Worm (Caenorhabditis elegans) whole organism, L1 larva: ENCODE data around the gene twk-44.

Experiments
- C04F5.9 ChIP-seq: sonication (generic microtip); optimal IDR thresholded peaks from 2 replicates; lab custom pipeline; 2016; ENCODE audit warnings: missing genetic modification characterization, missing compliant biosample characterization
- C34B4.2 ChIP-seq: sonication (generic microtip); optimal IDR thresholded peaks from 2 replicates; lab custom pipeline; 2017; ENCODE audit warnings: mild to moderate bottlenecking, missing genetic modification characterization, missing compliant biosample characterization
- F16B12.6 ChIP-seq: fragments of 150-350 bp; optimal IDR thresholded peaks from 2 replicates; lab custom pipeline; 2014; ENCODE audit warnings: missing biosample characterization, missing genetic modification characterization
- aha-1 ChIP-seq: fragments of 150-350 bp; optimal IDR thresholded peaks from 2 replicates; lab custom pipeline; 2014; ENCODE audit warnings: missing biosample characterization, missing genetic modification characterization
- ceh-63 ChIP-seq: fragments of 200-800 bp; sonication (Bioruptor generic); optimal IDR thresholded peaks from 2 replicates; lab custom pipeline; 2018; ENCODE audit warnings: mild to moderate bottlenecking, missing genetic modification characterization, missing compliant biosample characterization
- ceh-8 ChIP-seq: fragments of 200-800 bp; sonication (Bioruptor generic); optimal IDR thresholded peaks from 2 replicates; lab custom pipeline; 2018; ENCODE audit warnings: mild to moderate bottlenecking, missing genetic modification characterization, moderate library complexity, missing compliant biosample characterization
- ceh-88 ChIP-seq: fragments of 200-800 bp; sonication (Bioruptor generic); IDR thresholded peaks from 2 replicates; pipeline ENCODE4 v1.3.6; 2022; ENCODE audit warnings: missing genetic modification characterization, missing compliant biosample characterization
- dpl-1 ChIP-seq, 3 experiments: fragments of 150-350 bp in 2 of 3; sonication (generic microtip) in 1 of 3; optimal IDR thresholded peaks; 2 replicates each; lab custom pipeline; 2014 to 2017; ENCODE audit warnings: missing biosample characterization in 3 of 3, missing genetic modification characterization in 3 of 3, missing genetic modification reagents in 3 of 3
- dsc-1 ChIP-seq: sonication (generic microtip); optimal IDR thresholded peaks from 2 replicates; lab custom pipeline; 2016; ENCODE audit warnings: mild to moderate bottlenecking, missing genetic modification characterization, missing compliant biosample characterization
- efl-1 ChIP-seq, 4 experiments: fragments of 150-350 bp; optimal IDR thresholded peaks in 3 of 4; peaks in 1 of 4; 1 replicate in 1 of 4; 2 replicates in 3 of 4; lab custom pipeline; 2014; ENCODE audit warnings: missing biosample characterization in 2 of 4, missing genetic modification characterization in 2 of 4, missing genetic modification reagents in 2 of 4
- efl-3 ChIP-seq: fragments of 200-800 bp; sonication (Bioruptor generic); optimal IDR thresholded peaks from 2 replicates; lab custom pipeline; 2018; ENCODE audit warnings: mild to moderate bottlenecking, missing genetic modification characterization, missing compliant biosample characterization
- egl-27 ChIP-seq, 2 experiments: fragments of 150-350 bp in 1 of 2; sonication (generic microtip); optimal IDR thresholded peaks; 3 replicates each; lab custom pipeline; 2017 to 2018; ENCODE audit warnings: missing biosample characterization in 2 of 2, missing genetic modification characterization in 2 of 2, missing genetic modification reagents in 2 of 2
- elt-2 ChIP-seq: sonication (generic microtip); optimal IDR thresholded peaks from 2 replicates; lab custom pipeline; 2016; ENCODE audit warnings: missing genetic modification characterization, mild to moderate bottlenecking, inconsistent platforms, missing compliant biosample characterization, missing genetic modification reagents
- fkh-10 ChIP-seq: sonication (generic microtip); optimal IDR thresholded peaks from 2 replicates; lab custom pipeline; 2017; ENCODE audit warnings: missing biosample characterization, missing genetic modification reagents, missing genetic modification characterization
- isw-1 ChIP-seq: fragments of 200-800 bp; sonication (Bioruptor generic); IDR thresholded peaks from 2 replicates; pipeline ENCODE4 v1.3.6; 2022; ENCODE audit warnings: missing genetic modification characterization, missing compliant biosample characterization
- jun-1 ChIP-seq: fragments of 150-350 bp; optimal IDR thresholded peaks from 2 replicates; lab custom pipeline; 2014; ENCODE audit warnings: missing biosample characterization, missing genetic modification reagents, missing genetic modification characterization
- lin-13 ChIP-seq: fragments of 150-350 bp; optimal IDR thresholded peaks from 2 replicates; lab custom pipeline; 2014; ENCODE audit warnings: missing biosample characterization, missing genetic modification reagents, missing genetic modification characterization
- lin-14 ChIP-seq: fragments of 200-800 bp; sonication (Bioruptor generic); optimal IDR thresholded peaks from 2 replicates; lab custom pipeline; 2018; ENCODE audit warnings: mild to moderate bottlenecking, missing genetic modification characterization, moderate library complexity, missing compliant biosample characterization
- lin-39 ChIP-seq: fragments of 150-350 bp; optimal IDR thresholded peaks from 2 replicates; lab custom pipeline; 2014; ENCODE audit warnings: missing biosample characterization, missing genetic modification reagents, missing genetic modification characterization
- lsy-2 ChIP-seq, 2 experiments: fragments of 150-350 bp; optimal IDR thresholded peaks; 2 replicates each; lab custom pipeline; 2014; ENCODE audit warnings: missing biosample characterization in 2 of 2, missing genetic modification characterization in 2 of 2
- mab-9 ChIP-seq: fragments of 200-800 bp; sonication (Bioruptor generic); IDR thresholded peaks from 2 replicates; pipeline ENCODE4 v1.3.6; 2022; ENCODE audit warnings: missing genetic modification reagents, missing genetic modification characterization, missing compliant biosample characterization
- nhr-12 ChIP-seq: sonication (generic microtip); optimal IDR thresholded peaks from 2 replicates; lab custom pipeline; 2017; ENCODE audit warnings: missing biosample characterization, missing genetic modification characterization
- nhr-237 ChIP-seq: fragments of 150-350 bp; optimal IDR thresholded peaks from 2 replicates; lab custom pipeline; 2014; ENCODE audit warnings: missing biosample characterization, missing genetic modification characterization
- nhr-28 ChIP-seq: fragments of 150-350 bp; optimal IDR thresholded peaks from 2 replicates; lab custom pipeline; 2014; ENCODE audit warnings: missing biosample characterization, missing genetic modification characterization
- nhr-47 ChIP-seq: sonication (generic microtip); optimal IDR thresholded peaks from 2 replicates; lab custom pipeline; 2016; ENCODE audit warnings: mild to moderate bottlenecking, missing genetic modification characterization, moderate library complexity, missing compliant biosample characterization
- nhr-71 ChIP-seq: sonication (generic microtip); optimal IDR thresholded peaks from 2 replicates; lab custom pipeline; 2016; ENCODE audit warnings: mild to moderate bottlenecking, missing genetic modification characterization, moderate library complexity, missing compliant biosample characterization
- nhr-76 ChIP-seq: sonication (generic microtip); optimal IDR thresholded peaks from 2 replicates; lab custom pipeline; 2017; ENCODE audit warnings: missing biosample characterization, missing genetic modification characterization
- nhr-77 ChIP-seq: fragments of 150-350 bp; optimal IDR thresholded peaks from 2 replicates; lab custom pipeline; 2014; ENCODE audit warnings: missing biosample characterization, missing genetic modification characterization
- nhr-84 ChIP-seq: sonication (generic microtip); optimal IDR thresholded peaks from 2 replicates; lab custom pipeline; 2017; ENCODE audit warnings: missing biosample characterization, missing genetic modification characterization
- nhr-85 ChIP-seq: sonication (generic microtip); peaks from one replicate; lab custom pipeline; 2016; ENCODE audit warnings: missing genetic modification characterization, inconsistent platforms, missing compliant biosample characterization
- nhr-90 ChIP-seq: sonication (generic microtip); optimal IDR thresholded peaks from 2 replicates; lab custom pipeline; 2016; ENCODE audit warnings: mild to moderate bottlenecking, missing genetic modification characterization, missing compliant biosample characterization; ENCODE audit not compliant: poor library complexity
- pag-3 ChIP-seq: sonication (generic microtip); optimal IDR thresholded peaks from 2 replicates; lab custom pipeline; 2017; ENCODE audit warnings: missing genetic modification characterization, mild to moderate bottlenecking, missing compliant biosample characterization, antibody characterized with exemption, borderline replicate concordance; ENCODE audit not compliant: insufficient read depth
- pqm-1 ChIP-seq: sonication (generic microtip); optimal IDR thresholded peaks from 3 replicates; lab custom pipeline; 2017; ENCODE audit warnings: missing biosample characterization, missing genetic modification characterization
- rnt-1 ChIP-seq: sonication (generic microtip); optimal IDR thresholded peaks from 2 replicates; lab custom pipeline; 2016; ENCODE audit warnings: mild to moderate bottlenecking, missing genetic modification characterization, moderate library complexity, missing compliant biosample characterization
- snpc-4 ChIP-seq: fragments of 150-350 bp; optimal IDR thresholded peaks from 2 replicates; lab custom pipeline; 2014; ENCODE audit warnings: missing biosample characterization, missing genetic modification characterization
- sox-4 ChIP-seq: sonication (generic microtip); optimal IDR thresholded peaks from 2 replicates; lab custom pipeline; 2016; ENCODE audit warnings: missing genetic modification characterization, missing compliant biosample characterization
- sptf-1 ChIP-seq: fragments of 150-350 bp; optimal IDR thresholded peaks from 2 replicates; lab custom pipeline; 2014; ENCODE audit warnings: missing biosample characterization, missing genetic modification characterization
- sup-37 ChIP-seq: fragments of 200-800 bp; sonication (Bioruptor generic); optimal IDR thresholded peaks from 2 replicates; lab custom pipeline; 2018; ENCODE audit warnings: mild to moderate bottlenecking, missing genetic modification characterization, missing compliant biosample characterization
- tbx-2 ChIP-seq: sonication (generic microtip); optimal IDR thresholded peaks from 2 replicates; lab custom pipeline; 2016; ENCODE audit warnings: missing genetic modification characterization, missing compliant biosample characterization
- unc-130 ChIP-seq: fragments of 150-350 bp; optimal IDR thresholded peaks from 2 replicates; lab custom pipeline; 2017; ENCODE audit warnings: missing biosample characterization, missing genetic modification characterization, inconsistent platforms
- unc-30 ChIP-seq: sonication (generic microtip); optimal IDR thresholded peaks from 2 replicates; lab custom pipeline; 2017; ENCODE audit warnings: missing biosample characterization, missing genetic modification characterization
- unc-62 ChIP-seq: fragments of 150-350 bp; optimal IDR thresholded peaks from 2 replicates; lab custom pipeline; 2014; ENCODE audit warnings: missing biosample characterization, missing genetic modification reagents, missing genetic modification characterization
- unc-86 ChIP-seq: sonication (generic microtip); optimal IDR thresholded peaks from 2 replicates; lab custom pipeline; 2016; ENCODE audit warnings: missing genetic modification characterization, missing compliant biosample characterization
- ztf-11 ChIP-seq, 2 experiments: sonication (generic microtip); optimal IDR thresholded peaks; 2 replicates each; lab custom pipeline; 2016 to 2017; ENCODE audit warnings: missing genetic modification characterization in 2 of 2, missing biosample characterization in 1 of 2, missing compliant biosample characterization in 1 of 2
- ztf-4 ChIP-seq: fragments of 150-350 bp; optimal IDR thresholded peaks from 2 replicates; lab custom pipeline; 2014; ENCODE audit warnings: missing biosample characterization, missing genetic modification characterization

The twk-44 gene

ce11 chrX:11640463-11640995 is 13.6 kb upstream of the twk-44 start (continued):
- TF ChIP-seq nhr-77 (tag; lab: Kevin White, UChicago) = no peak
- no peak for TF ChIP-seq F16B12.6 (tag; lab: Kevin White, UChicago)
- no peak for TF ChIP-seq nhr-76 (tag; lab: Kevin White, UChicago)
- TF ChIP-seq elt-2 (tag; lab: Kevin White, UChicago) = no peak
- TF ChIP-seq efl-3 = no peak
- no peak for TF ChIP-seq nhr-84 (tag; lab: Kevin White, UChicago)
- no peak for TF ChIP-seq nhr-85 (tag; lab: Kevin White, UChicago)
- TF ChIP-seq nhr-237 (tag; lab: Kevin White, UChicago) = no peak
- no peak for TF ChIP-seq lin-39 (tag; lab: Kevin White, UChicago)
- no peak for TF ChIP-seq egl-27 (tag; optimal IDR thresholded peaks at IDR 0.05; lab: Kevin White, UChicago)
- TF ChIP-seq ceh-63 (GFP tag; lab: Kevin White, UChicago) = no peak
- no peak for TF ChIP-seq unc-62
- no peak for TF ChIP-seq jun-1
- no peak for TF ChIP-seq unc-86 (tag; lab: Kevin White, UChicago)
- no peak for TF ChIP-seq nhr-12
- no peak for TF ChIP-seq sox-4
- TF ChIP-seq dsc-1 (tag; lab: Kevin White, UChicago) = peak; percentile 13
- peak in 1 of 2 experiments; percentile 32 for TF ChIP-seq lsy-2 (tag; optimal IDR thresholded peaks at IDR 0.05; lab: Kevin White, UChicago)
- no peak for TF ChIP-seq unc-30 (tag; lab: Kevin White, UChicago)
- no peak for TF ChIP-seq efl-1 (optimal IDR thresholded peaks at IDR 0.05; lab: Kevin White, UChicago)
- TF ChIP-seq efl-1 (GFP tag; optimal IDR thresholded peaks at IDR 0.05 in 1 of 2; lab: Kevin White, UChicago) = no peak
- TF ChIP-seq mab-9 (GFP tag; lab: Robert Waterston, UW) = no peak
- TF ChIP-seq dpl-1 (GFP tag; optimal IDR thresholded peaks at IDR 0.05; lab: Kevin White, UChicago) = no peak
- no peak for TF ChIP-seq sptf-1 (tag; lab: Kevin White, UChicago)
- TF ChIP-seq nhr-28 (tag; lab: Kevin White, UChicago) = no peak

DNA sequence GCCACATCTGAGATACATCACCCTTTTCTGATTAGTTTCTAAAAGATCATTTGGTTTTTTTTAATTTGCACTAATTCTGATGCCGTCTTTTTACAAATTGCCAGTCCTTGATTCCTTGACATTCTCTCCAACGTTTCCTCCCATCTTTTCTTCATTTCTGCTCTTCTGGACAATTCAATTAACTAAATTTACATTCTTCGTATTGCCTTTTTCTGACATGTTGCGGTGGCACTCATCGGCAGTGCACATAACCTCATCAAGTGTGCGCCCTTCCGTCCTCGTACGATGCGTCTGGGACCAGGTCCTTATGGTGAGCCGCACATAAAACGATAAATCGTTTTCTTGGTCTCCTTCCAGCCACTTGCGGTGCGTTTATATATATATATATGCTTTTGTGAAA is 12.1 kb upstream of the twk-44 start:
- TF ChIP-seq fkh-10 (no peak), isw-1 (GFP tag; lab: Robert Waterston, UW) (no peak), nhr-47 (tag; lab: Kevin White, UChicago) (peak; percentile 13), nhr-28 (tag; lab: Kevin White, UChicago) (no peak), jun-1 (no peak), sup-37 (no peak), ztf-11 (tag; optimal IDR thresholded peaks at IDR 0.05; lab: Kevin White, UChicago) (no peak), nhr-77 (tag; lab: Kevin White, UChicago) (no peak), pqm-1 (tag; lab: Kevin White, UChicago) (no peak), ceh-8 (GFP tag; lab: Kevin White, UChicago) (no peak), aha-1 (tag; lab: Kevin White, UChicago) (no peak), sptf-1 (tag; lab: Kevin White, UChicago) (no peak), tbx-2 (tag; lab: Kevin White, UChicago) (peak; percentile 23), C34B4.2 (tag; lab: Kevin White, UChicago) (no peak), rnt-1 (tag; lab: Kevin White, UChicago) (no peak), lin-13 (GFP tag; lab: Kevin White, UChicago) (no peak), C04F5.9 (no peak), ztf-4 (no peak), snpc-4 (no peak), pag-3 (tag; lab: Kevin White, UChicago) (no peak), ceh-88 (GFP tag; lab: Robert Waterston, UW) (no peak), dpl-1 (GFP tag; optimal IDR thresholded peaks at IDR 0.05; lab: Kevin White, UChicago) (no peak), unc-130 (tag; lab: Kevin White, UChicago) (no peak), nhr-71 (no peak), lin-14 (peak; percentile 65), nhr-90 (tag; lab: Kevin White, UChicago) (no peak)
